Fruit fly (Drosophila melanogaster) whole organism, embryonic: ENCODE measurements around the gene Parg.
A peak's percentile ranks its signal among the peaks of the same experiment; 100 is the strongest.

Experiments used
- Awh ChIP-seq: fragments of 200-800 bp; sonication (Bioruptor generic); IDR thresholded peaks from 2 replicates; pipeline ENCODE4, ENCODE4 v1.3.6; 2022; ENCODE audit warnings: missing biosample characterization, missing genetic modification characterization
- B-H2 ChIP-seq: fragments of 200-800 bp; sonication (Bioruptor generic); optimal IDR thresholded peaks from 2 replicates; lab custom pipeline; 2018; ENCODE audit warnings: missing biosample characterization, mild to moderate bottlenecking, missing genetic modification characterization
- Bteb2 ChIP-seq: fragments of 200-800 bp; sonication (Bioruptor generic); optimal IDR thresholded peaks from 2 replicates; lab custom pipeline; 2016; ENCODE audit warnings: missing biosample characterization, missing genetic modification characterization
- CG11398 ChIP-seq: fragments of 200-800 bp; sonication (Bioruptor generic); optimal IDR thresholded peaks from 2 replicates; lab custom pipeline; 2016; ENCODE audit warnings: missing biosample characterization, missing genetic modification characterization
- CG11696 ChIP-seq: fragments of 200-800 bp; sonication (Bioruptor generic); IDR thresholded peaks from 2 replicates; pipeline ENCODE4 v1.3.6; 2022; ENCODE audit warnings: missing biosample characterization, missing genetic modification characterization
- Jarid2 ChIP-seq: fragments of 200-800 bp; sonication (Bioruptor generic); optimal IDR thresholded peaks from 3 replicates; lab custom pipeline; 2017; ENCODE audit warnings: mild to moderate bottlenecking, missing biosample characterization, missing genetic modification reagents, missing genetic modification characterization
- amos ChIP-seq: fragments of 200-800 bp; sonication (Bioruptor generic); IDR thresholded peaks from 2 replicates; pipeline ENCODE4 v1.3.6; 2022; ENCODE audit warnings: missing biosample characterization, missing genetic modification characterization; ENCODE audit not compliant: partially characterized antibody
- gem ChIP-seq: fragments of 200-800 bp; sonication (Bioruptor generic); optimal IDR thresholded peaks from 2 replicates; lab custom pipeline; 2019; ENCODE audit warnings: missing biosample characterization, mild to moderate bottlenecking, missing genetic modification characterization, moderate library complexity
- insv ChIP-seq, 2 experiments: fragments of 200-800 bp; sonication (Bioruptor generic); optimal IDR thresholded peaks; 3 replicates each; lab custom pipeline; 2016 to 2018; ENCODE audit warnings: missing biosample characterization in 2 of 2, missing genetic modification characterization in 2 of 2
- pho ChIP-seq: fragments of 200-800 bp; sonication (Bioruptor generic); optimal IDR thresholded peaks from 2 replicates; lab custom pipeline; 2016; ENCODE audit warnings: missing biosample characterization, missing genetic modification characterization
- shn ChIP-seq: fragments of 200-800 bp; sonication (Bioruptor generic); optimal IDR thresholded peaks from 3 replicates; lab custom pipeline; 2016; ENCODE audit warnings: missing biosample characterization, missing genetic modification characterization
- sr ChIP-seq: fragments of 200-800 bp; sonication (Bioruptor generic); IDR thresholded peaks from 3 replicates; pipeline ENCODE4 v1.3.6; 2022; ENCODE audit warnings: missing biosample characterization, missing genetic modification characterization
- tup ChIP-seq: fragments of 200-800 bp; sonication (Bioruptor generic); optimal IDR thresholded peaks from 2 replicates; lab custom pipeline; 2016; ENCODE audit warnings: missing biosample characterization, mild to moderate bottlenecking, missing genetic modification characterization, moderate library complexity

dm6 chrX:3689079-3689478 lies 17.8 kb upstream of the Parg start:
- TF ChIP-seq CG11696 (GFP tag; lab: Robert Waterston, UW) (no peak), tup (no peak), pho (GFP tag; lab: Kevin White, UChicago) (no peak), B-H2 (GFP tag; lab: Kevin White, UChicago) (no peak), amos (GFP tag; lab: Robert Waterston, UW) (no peak; the same call in 1 of the 2 replicates), gem (tag; lab: Kevin White, UChicago) (no peak), Awh (no peak), CG11398 (GFP tag; lab: Kevin White, UChicago) (no peak), Bteb2 (GFP tag; lab: Kevin White, UChicago) (no peak), shn (no peak), sr (peak; percentile 79), insv (GFP tag; optimal IDR thresholded peaks at IDR 0.05; lab: Kevin White, UChicago) (no peak), Jarid2 (GFP tag; lab: Kevin White, UChicago) (peak; percentile 48)
